Fruit fly (Drosophila melanogaster) whole organism, embryonic: ENCODE results near the gene CG4382.

Source experiments
- Bdp1 ChIP-seq: fragments of 200-800 bp; sonication (Bioruptor generic); optimal IDR thresholded peaks from 3 replicates; lab custom pipeline; 2016; ENCODE audit warnings: missing biosample characterization, missing genetic modification characterization
- CG10267 ChIP-seq: fragments of 200-800 bp; sonication (Bioruptor generic); optimal IDR thresholded peaks from 2 replicates; lab custom pipeline; 2018; ENCODE audit warnings: missing biosample characterization, mild to moderate bottlenecking, missing genetic modification characterization, moderate library complexity
- CG10366 ChIP-seq: fragments of 200-800 bp; sonication (Bioruptor generic); IDR thresholded peaks from 2 replicates; pipeline ENCODE4 v1.3.6; 2022; ENCODE audit warnings: missing biosample characterization, missing genetic modification characterization
- CG10565 ChIP-seq: fragments of 200-800 bp; sonication (Bioruptor generic); optimal IDR thresholded peaks from 3 replicates; lab custom pipeline; 2016; ENCODE audit warnings: missing biosample characterization, mild to moderate bottlenecking, missing genetic modification characterization
- CG11247 ChIP-seq: fragments of 200-800 bp; sonication (Bioruptor generic); IDR thresholded peaks from 2 replicates; pipeline ENCODE4 v1.3.6; 2022; ENCODE audit warnings: missing biosample characterization, missing genetic modification characterization
- CG11560 ChIP-seq: fragments of 200-800 bp; sonication (Bioruptor generic); IDR thresholded peaks from 3 replicates; pipeline ENCODE4 v1.3.6; 2022; ENCODE audit warnings: missing biosample characterization, missing genetic modification characterization
- CG13123 ChIP-seq: fragments of 200-800 bp; sonication (Bioruptor generic); optimal IDR thresholded peaks from 2 replicates; lab custom pipeline; 2016; ENCODE audit warnings: missing biosample characterization, missing genetic modification characterization
- CG17328 ChIP-seq: fragments of 200-800 bp; sonication (Bioruptor generic); IDR thresholded peaks from 2 replicates; pipeline ENCODE4 v1.3.6; 2022; ENCODE audit warnings: missing biosample characterization, missing genetic modification characterization
- CG2202 ChIP-seq: fragments of 200-800 bp; sonication (Bioruptor generic); optimal IDR thresholded peaks from 2 replicates; lab custom pipeline; 2018; ENCODE audit warnings: missing biosample characterization, mild to moderate bottlenecking, missing genetic modification characterization
- CG31224 ChIP-seq: fragments of 200-800 bp; sonication (Bioruptor generic); IDR thresholded peaks from 2 replicates; pipeline ENCODE4 v1.3.6; 2022; ENCODE audit warnings: missing biosample characterization, missing genetic modification characterization
- CG3163 ChIP-seq: fragments of 200-800 bp; sonication (Bioruptor generic); optimal IDR thresholded peaks from 3 replicates; lab custom pipeline; 2016; ENCODE audit warnings: missing biosample characterization, missing genetic modification characterization
- CG43689 ChIP-seq: fragments of 200-800 bp; sonication (Bioruptor generic); IDR thresholded peaks from 2 replicates; pipeline ENCODE4 v1.3.6; 2022; ENCODE audit warnings: missing biosample characterization, missing genetic modification characterization
- CG6654 ChIP-seq: fragments of 200-800 bp; sonication (Bioruptor generic); optimal IDR thresholded peaks from 2 replicates; lab custom pipeline; 2017; ENCODE audit warnings: missing biosample characterization, mild to moderate bottlenecking, missing genetic modification characterization
- CG7271 ChIP-seq: fragments of 200-800 bp; sonication (Bioruptor generic); optimal IDR thresholded peaks from 2 replicates; lab custom pipeline; 2018; ENCODE audit warnings: missing biosample characterization, mild to moderate bottlenecking, missing genetic modification characterization, moderate library complexity
- E2f2 ChIP-seq: fragments of 200-800 bp; sonication (Bioruptor generic); IDR thresholded peaks from 2 replicates; pipeline ENCODE4 v1.3.6; 2022; ENCODE audit warnings: missing biosample characterization, missing genetic modification characterization
- ERR ChIP-seq: fragments of 200-800 bp; sonication (Bioruptor generic); optimal IDR thresholded peaks from 2 replicates; lab custom pipeline; 2016; ENCODE audit warnings: missing biosample characterization, missing genetic modification characterization
- Eip74EF ChIP-seq, 2 experiments: fragments of 200-800 bp in 1 of 2; fragments of >200 bp in 1 of 2; sonication (Bioruptor generic) in 1 of 2; optimal IDR thresholded peaks; 2 replicates each; lab custom pipeline; 2017 to 2019; ENCODE audit warnings: missing biosample characterization in 2 of 2, missing genetic modification characterization in 2 of 2, mild to moderate bottlenecking in 1 of 2, moderate library complexity in 1 of 2
- Ets65A ChIP-seq: fragments of 200-800 bp; sonication (Bioruptor generic); peaks from one replicate; lab custom pipeline; 2016; ENCODE audit warnings: missing biosample characterization, missing genetic modification characterization
- Fer2 ChIP-seq: fragments of 200-800 bp; sonication (Bioruptor generic); optimal IDR thresholded peaks from 2 replicates; lab custom pipeline; 2018; ENCODE audit warnings: missing biosample characterization, mild to moderate bottlenecking, missing genetic modification characterization, moderate library complexity
- Gug ChIP-seq: fragments of 200-800 bp; sonication (Bioruptor generic); IDR thresholded peaks from 4 replicates; pipeline ENCODE4 v1.3.6; 2022; ENCODE audit warnings: missing biosample characterization, missing genetic modification characterization
- Hand ChIP-seq: fragments of 200-800 bp; sonication (Bioruptor generic); optimal IDR thresholded peaks from 2 replicates; lab custom pipeline; 2017; ENCODE audit warnings: mild to moderate bottlenecking, missing biosample characterization, missing genetic modification reagents, missing genetic modification characterization
- HmgD ChIP-seq: fragments of 200-800 bp; sonication (Bioruptor generic); optimal IDR thresholded peaks from 3 replicates; lab custom pipeline; 2016; ENCODE audit warnings: missing biosample characterization, missing genetic modification characterization
- Lim3 ChIP-seq: fragments of 200-800 bp; sonication (Bioruptor generic); IDR thresholded peaks from 2 replicates; pipeline ENCODE4 v1.3.6; 2022; ENCODE audit warnings: missing biosample characterization, missing genetic modification characterization
- Lpt ChIP-seq: fragments of >200 bp; optimal IDR thresholded peaks from 2 replicates; lab custom pipeline; 2018; ENCODE audit warnings: missing biosample characterization, missing genetic modification characterization
- Med ChIP-seq: fragments of 200-800 bp; sonication (Bioruptor generic); peaks from one replicate; lab custom pipeline; 2016; ENCODE audit warnings: missing biosample characterization, missing genetic modification characterization, mild to moderate bottlenecking, inconsistent platforms, moderate library complexity
- Neu2 ChIP-seq: fragments of 200-800 bp; sonication (Bioruptor generic); optimal IDR thresholded peaks from 3 replicates; lab custom pipeline; 2016; ENCODE audit warnings: missing biosample characterization, missing genetic modification characterization, borderline replicate concordance
- Six4 ChIP-seq: fragments of 200-800 bp; sonication (Bioruptor generic); optimal IDR thresholded peaks from 2 replicates; lab custom pipeline; 2016; ENCODE audit warnings: missing biosample characterization, missing genetic modification characterization
- ab ChIP-seq: fragments of 200-800 bp; sonication (Bioruptor generic); optimal IDR thresholded peaks from 2 replicates; lab custom pipeline; 2016; ENCODE audit warnings: missing biosample characterization, missing genetic modification characterization
- ase ChIP-seq: fragments of 200-800 bp; sonication (Bioruptor generic); IDR thresholded peaks from 3 replicates; pipeline ENCODE4 v1.3.6; 2022; ENCODE audit warnings: missing biosample characterization, missing genetic modification characterization
- br ChIP-seq: fragments of >200 bp; optimal IDR thresholded peaks from 2 replicates; lab custom pipeline; 2017
- chif ChIP-seq, 2 experiments: fragments of 200-800 bp; sonication (Bioruptor generic); optimal IDR thresholded peaks; 3 replicates each; lab custom pipeline; 2016; ENCODE audit warnings: missing biosample characterization in 2 of 2, missing genetic modification characterization in 2 of 2
- crol ChIP-seq: fragments of 200-800 bp; sonication (Bioruptor generic); IDR thresholded peaks from 2 replicates; pipeline ENCODE4 v1.3.6; 2022; ENCODE audit warnings: missing biosample characterization, missing genetic modification characterization
- danr ChIP-seq: fragments of 200-800 bp; sonication (Bioruptor generic); IDR thresholded peaks from 2 replicates; pipeline ENCODE4 v1.3.6; 2022; ENCODE audit warnings: missing biosample characterization, missing genetic modification characterization
- ewg ChIP-seq: fragments of 200-800 bp; sonication (Bioruptor generic); optimal IDR thresholded peaks from 3 replicates; lab custom pipeline; 2017; ENCODE audit warnings: mild to moderate bottlenecking, missing biosample characterization, missing genetic modification reagents, missing genetic modification characterization
- gro ChIP-seq: fragments of 200-800 bp; sonication (Bioruptor generic); optimal IDR thresholded peaks from 2 replicates; lab custom pipeline; 2016; ENCODE audit warnings: missing biosample characterization, missing genetic modification characterization
- ham ChIP-seq: fragments of 200-800 bp; sonication (Bioruptor generic); IDR thresholded peaks from 2 replicates; pipeline ENCODE4 v1.3.6; 2022; ENCODE audit warnings: missing biosample characterization, missing genetic modification characterization
- insv ChIP-seq, 2 experiments: fragments of 200-800 bp; sonication (Bioruptor generic); optimal IDR thresholded peaks; 3 replicates each; lab custom pipeline; 2016 to 2018; ENCODE audit warnings: missing biosample characterization in 2 of 2, missing genetic modification characterization in 2 of 2
- inv ChIP-seq: fragments of 200-800 bp; sonication (Bioruptor generic); IDR thresholded peaks from 2 replicates; pipeline ENCODE4 v1.3.6; 2022; ENCODE audit warnings: missing biosample characterization, missing genetic modification characterization; ENCODE audit not compliant: partially characterized antibody
- lmd ChIP-seq: fragments of 200-800 bp; sonication (Bioruptor generic); IDR thresholded peaks from 2 replicates; pipeline ENCODE4 v1.3.6; 2022; ENCODE audit warnings: missing biosample characterization, missing genetic modification characterization
- nerfin-1 ChIP-seq: fragments of 200-800 bp; sonication (Bioruptor generic); optimal IDR thresholded peaks from 3 replicates; lab custom pipeline; 2019; ENCODE audit warnings: missing biosample characterization, mild to moderate bottlenecking, missing genetic modification characterization, moderate library complexity
- pan ChIP-seq, 4 experiments: fragments of >200 bp in 3 of 4; fragments of 200-800 bp in 1 of 4; sonication (Bioruptor generic) in 1 of 4; optimal IDR thresholded peaks in 3 of 4; IDR thresholded peaks in 1 of 4; 2 replicates each; pipeline versions ENCODE4 v1.3.6 to Lab custom; 2017 to 2022; ENCODE audit warnings: missing biosample characterization in 2 of 4, missing genetic modification characterization in 2 of 4, mixed read lengths in 1 of 4
- pfk ChIP-seq: fragments of 200-800 bp; sonication (Bioruptor generic); optimal IDR thresholded peaks from 2 replicates; lab custom pipeline; 2018; ENCODE audit warnings: missing biosample characterization, mild to moderate bottlenecking, missing genetic modification characterization, moderate library complexity
- pho ChIP-seq: fragments of 200-800 bp; sonication (Bioruptor generic); optimal IDR thresholded peaks from 2 replicates; lab custom pipeline; 2016; ENCODE audit warnings: missing biosample characterization, missing genetic modification characterization
- pita ChIP-seq: fragments of 200-800 bp; sonication (Bioruptor generic); optimal IDR thresholded peaks from 2 replicates; lab custom pipeline; 2017; ENCODE audit warnings: missing biosample characterization, mild to moderate bottlenecking, missing genetic modification characterization
- sens ChIP-seq: fragments of 200-800 bp; sonication (Bioruptor generic); peaks from one replicate; lab custom pipeline; 2016; ENCODE audit warnings: missing biosample characterization, missing genetic modification characterization
- slp2 ChIP-seq: fragments of 200-800 bp; sonication (Bioruptor generic); optimal IDR thresholded peaks from 2 replicates; lab custom pipeline; 2016; ENCODE audit warnings: missing biosample characterization, missing genetic modification characterization
- so ChIP-seq: fragments of 200-800 bp; sonication (Bioruptor generic); IDR thresholded peaks from 3 replicates; pipeline ENCODE4 v1.3.6; 2022; ENCODE audit warnings: missing biosample characterization, missing genetic modification characterization
- trem ChIP-seq: fragments of 200-800 bp; optimal IDR thresholded peaks from 3 replicates; lab custom pipeline; 2019; ENCODE audit warnings: missing biosample characterization, mild to moderate bottlenecking, missing genetic modification characterization, moderate library complexity
- wdn ChIP-seq: fragments of 200-800 bp; sonication (Bioruptor generic); IDR thresholded peaks from 2 replicates; pipeline ENCODE4 v1.3.6; 2022; ENCODE audit warnings: missing biosample characterization, missing genetic modification characterization
- z ChIP-seq: fragments of 200-800 bp; sonication (Bioruptor generic); IDR thresholded peaks from 3 replicates; pipeline ENCODE4 v1.3.6; 2022; ENCODE audit warnings: missing biosample characterization, missing genetic modification characterization
- zf30C ChIP-seq: fragments of 200-800 bp; sonication (Bioruptor generic); optimal IDR thresholded peaks from 3 replicates; lab custom pipeline; 2018; ENCODE audit warnings: missing biosample characterization, mild to moderate bottlenecking, missing genetic modification characterization

The CG4382 gene

DNA sequence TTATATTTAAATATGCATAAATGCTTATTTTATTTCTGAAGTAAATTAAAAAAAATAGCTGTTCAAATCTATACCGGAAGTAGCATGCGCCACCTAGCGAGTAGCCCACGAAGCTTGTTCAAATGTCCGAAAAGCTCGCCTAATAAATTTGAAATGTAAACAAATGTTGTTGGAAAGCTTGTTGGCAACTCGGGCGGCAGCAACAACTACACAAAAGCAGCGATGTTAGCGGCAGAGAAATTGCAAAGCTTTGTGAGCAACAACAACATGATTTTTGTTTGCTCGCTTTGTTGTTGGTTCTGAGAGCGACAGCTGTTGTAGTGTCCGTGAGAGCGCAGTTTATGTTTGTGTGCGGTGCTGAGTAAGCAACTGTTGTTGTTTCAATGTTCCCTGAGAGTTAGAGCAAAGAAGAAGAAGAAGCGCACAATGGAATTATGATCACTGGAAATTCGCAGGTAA, 33.2 kb downstream of the CG4382 start (continued):
- TF ChIP-seq CG6654 (GFP tag; lab: Kevin White, UChicago) (peak; percentile 91), inv (GFP tag; lab: Robert Waterston, UW) (no peak), ERR (GFP tag; lab: Kevin White, UChicago) (peak; percentile 80), CG3163 (GFP tag; lab: Kevin White, UChicago) (peak; percentile 84), wdn (GFP tag; lab: Robert Waterston, UW) (peak; percentile 93), Med (GFP tag; lab: Kevin White, UChicago) (peak; percentile 100), Six4 (GFP tag; lab: Kevin White, UChicago) (peak; percentile 95), Neu2 (GFP tag; lab: Kevin White, UChicago) (no peak), Lim3 (GFP tag; lab: Robert Waterston, UW) (peak; percentile 58; the same call in 1 of the 2 replicates), pan (optimal IDR thresholded peaks at IDR 0.05; lab: Kevin White, UChicago) (no peak), pan (GFP tag; optimal IDR thresholded peaks at IDR 0.05 in 1 of 2, IDR thresholded peaks at IDR 0.05 in 1 of 2) (peak in 1 of 2 experiments; percentile 96), lmd (GFP tag; lab: Robert Waterston, UW) (peak; percentile 80), CG7271 (tag; lab: Kevin White, UChicago) (peak; percentile 97), sens (GFP tag; lab: Kevin White, UChicago) (peak; percentile 99), pita (no peak), CG10366 (GFP tag; lab: Robert Waterston, UW) (peak; percentile 93), gro (GFP tag; lab: Kevin White, UChicago) (peak; percentile 98), Hand (GFP tag; lab: Kevin White, UChicago) (peak; percentile 98), CG43689 (GFP tag; lab: Robert Waterston, UW) (peak; percentile 96), ewg (GFP tag; lab: Kevin White, UChicago) (peak; percentile 95), pho (GFP tag; lab: Kevin White, UChicago) (peak; percentile 90), Bdp1 (GFP tag; lab: Kevin White, UChicago) (peak; percentile 90), so (GFP tag; lab: Robert Waterston, UW) (peak; percentile 99), br (lab: Kevin White, UChicago) (no peak), insv (GFP tag; optimal IDR thresholded peaks at IDR 0.05; lab: Kevin White, UChicago) (peak; percentile 7 to 87), Ets65A (GFP tag; lab: Kevin White, UChicago) (peak; percentile 99), trem (tag; lab: Kevin White, UChicago) (peak; percentile 91), CG11560 (tag; lab: Robert Waterston, UW) (peak; percentile 25; the same call in 1 of the 3 replicates), CG11247 (peak; percentile 97), ab (GFP tag; lab: Kevin White, UChicago) (no peak), Eip74EF (GFP tag; optimal IDR thresholded peaks at IDR 0.05; lab: Kevin White, UChicago) (peak in 1 of 2 experiments; percentile 96), crol (GFP tag; lab: Robert Waterston, UW) (peak; percentile 71), CG17328 (GFP tag; lab: Robert Waterston, UW) (peak; percentile 98), nerfin-1 (peak; percentile 95), Lpt (GFP tag; lab: Kevin White, UChicago) (no peak), Fer2 (tag; lab: Kevin White, UChicago) (peak; percentile 98), CG10267 (tag; lab: Kevin White, UChicago) (peak; percentile 91), ham (GFP tag; lab: Robert Waterston, UW) (peak; percentile 89; the same call in 1 of the 2 replicates), slp2 (GFP tag; lab: Kevin White, UChicago) (peak; percentile 93), CG10565 (peak; percentile 90), E2f2 (GFP tag; lab: Robert Waterston, UW) (peak; percentile 87), z (GFP tag; lab: Robert Waterston, UW) (peak; percentile 63; the same call in 1 of the 3 replicates), CG13123 (GFP tag; lab: Kevin White, UChicago) (peak; percentile 94), danr (GFP tag; lab: Robert Waterston, UW) (peak; percentile 75; the same call in 1 of the 2 replicates), HmgD (peak; percentile 89), chif (GFP tag; optimal IDR thresholded peaks at IDR 0.05; lab: Kevin White, UChicago) (peak; percentile 85 to 94), zf30C (GFP tag; lab: Kevin White, UChicago) (peak; percentile 73), CG2202 (tag; lab: Kevin White, UChicago) (peak; percentile 94), Gug (GFP tag; lab: Robert Waterston, UW) (peak; percentile 65; the same call in 3 of the 4 replicates), ase (peak; percentile 96), pfk (GFP tag; lab: Kevin White, UChicago) (peak; percentile 89), CG31224 (GFP tag; lab: Robert Waterston, UW) (peak; percentile 90)
